Worm (Caenorhabditis elegans) whole organism, midembryonic: ENCODE data around the gene F37A8.1.

Experiments used
- T22C8.4 ChIP-seq: fragments of 200-800 bp; sonication (Bioruptor generic); IDR thresholded peaks from 2 replicates; pipeline ENCODE4 v1.3.6; 2022; ENCODE audit warnings: missing genetic modification characterization, missing compliant biosample characterization
- flt-1 ChIP-seq: fragments of 200-800 bp; sonication (Bioruptor generic); IDR thresholded peaks from 2 replicates; pipeline ENCODE4 v1.3.6; 2022; ENCODE audit warnings: missing genetic modification characterization, missing compliant biosample characterization
- klf-2 ChIP-seq: fragments of 200-800 bp; sonication (Bioruptor generic); conservative IDR thresholded peaks from 2 replicates; pipeline ENCODE4 v1.3.6; 2022; ENCODE audit warnings: missing genetic modification reagents, missing genetic modification characterization, missing compliant biosample characterization
- med-1 ChIP-seq: sonication (generic microtip); optimal IDR thresholded peaks from 2 replicates; lab custom pipeline; 2017; ENCODE audit warnings: missing genetic modification characterization, mild to moderate bottlenecking, missing compliant biosample characterization, antibody characterized with exemption, missing genetic modification reagents; ENCODE audit not compliant: insufficient read depth
- ref-1 ChIP-seq: fragments of 200-800 bp; sonication (Bioruptor generic); conservative IDR thresholded peaks from 2 replicates; pipeline ENCODE4 v1.3.6; 2022; ENCODE audit warnings: missing genetic modification reagents, missing genetic modification characterization, missing compliant biosample characterization
- ztf-23 ChIP-seq: fragments of 200-800 bp; sonication (Bioruptor generic); IDR thresholded peaks from 2 replicates; pipeline ENCODE4 v1.3.6; 2022; ENCODE audit warnings: missing genetic modification reagents, missing genetic modification characterization, missing compliant biosample characterization
- ztf-29 ChIP-seq: fragments of 200-800 bp; sonication (Bioruptor generic); IDR thresholded peaks from 2 replicates; pipeline ENCODE4 v1.3.6; 2022; ENCODE audit warnings: missing genetic modification reagents, missing genetic modification characterization, missing compliant biosample characterization

ce11 chrIII:3956293-3956692, 28.1 kb downstream of the F37A8.1 start, which contains the start of gene F37A8.5:
- TF ChIP-seq ztf-23 (GFP tag; lab: Robert Waterston, UW) (no peak), flt-1 (GFP tag; lab: Robert Waterston, UW) (no peak), T22C8.4 (no peak), med-1 (GFP tag; lab: Kevin White, UChicago) (no peak), ztf-29 (GFP tag; lab: Robert Waterston, UW) (no peak), klf-2 (GFP tag; lab: Robert Waterston, UW) (no peak), ref-1 (GFP tag; lab: Robert Waterston, UW) (no peak)
